Fruit fly (Drosophila melanogaster): Measurements from ENCODE around the gene wus.

Gene wus

DNA sequence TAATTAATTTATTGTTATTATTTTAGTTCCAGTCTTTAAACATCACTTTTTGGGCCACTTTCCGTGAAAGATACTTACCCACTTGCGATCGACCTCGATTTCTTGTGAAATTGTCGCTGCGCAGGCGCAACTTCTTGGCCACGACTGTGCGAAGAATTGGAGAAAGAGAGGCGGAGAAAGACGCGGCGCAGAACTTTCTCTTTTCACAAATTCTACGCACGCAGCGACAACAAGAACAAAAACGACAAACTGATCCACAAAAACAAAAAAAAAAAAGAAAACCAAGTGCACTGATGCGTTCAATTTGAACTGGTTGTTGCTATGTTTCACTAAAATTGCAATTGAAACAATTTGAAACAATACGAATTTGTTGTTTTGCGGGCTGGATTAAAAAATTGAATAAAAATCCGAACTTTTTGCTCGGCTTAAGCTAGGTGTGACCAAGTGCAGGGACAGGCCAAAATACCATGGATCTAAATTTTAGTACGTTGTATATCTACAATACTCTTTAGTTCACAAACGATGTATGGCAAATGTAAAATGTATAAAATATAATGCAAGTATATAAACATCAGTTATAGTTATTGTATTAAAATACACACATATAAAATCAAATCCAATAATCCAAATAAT lies at the start of gene wus:
TSS of gene wus (minus strand) at position 448 of the 633 bp plus-strand sequence.
- TF ChIP-seq CG17801 (GFP tag; optimal IDR thresholded peaks at IDR 0.05; ENCODE audit: partially characterized antibody): no peak

DNA sequence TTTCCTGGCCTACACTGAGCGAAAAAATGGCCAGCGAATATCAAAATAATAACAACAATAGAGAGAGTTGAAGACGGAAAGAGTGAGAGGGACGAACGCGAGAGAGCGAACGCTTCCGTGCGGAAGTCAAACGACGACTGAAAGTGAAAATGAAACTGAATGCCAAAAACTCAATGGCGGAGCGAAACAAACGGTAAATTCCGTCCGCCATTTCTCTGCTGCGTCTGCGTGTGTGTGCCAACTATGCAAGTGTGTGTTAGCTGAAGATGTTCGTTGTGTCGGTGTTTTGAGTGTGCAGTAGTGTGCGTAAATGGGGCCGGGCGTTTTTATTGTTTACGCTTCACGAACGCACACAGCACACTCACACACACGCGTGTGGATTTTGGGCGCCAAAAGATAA lies 46.3 kb upstream of the wus start:
- no peak for TF ChIP-seq CG17801 (GFP tag; optimal IDR thresholded peaks at IDR 0.05; ENCODE audit: partially characterized antibody)

DNA sequence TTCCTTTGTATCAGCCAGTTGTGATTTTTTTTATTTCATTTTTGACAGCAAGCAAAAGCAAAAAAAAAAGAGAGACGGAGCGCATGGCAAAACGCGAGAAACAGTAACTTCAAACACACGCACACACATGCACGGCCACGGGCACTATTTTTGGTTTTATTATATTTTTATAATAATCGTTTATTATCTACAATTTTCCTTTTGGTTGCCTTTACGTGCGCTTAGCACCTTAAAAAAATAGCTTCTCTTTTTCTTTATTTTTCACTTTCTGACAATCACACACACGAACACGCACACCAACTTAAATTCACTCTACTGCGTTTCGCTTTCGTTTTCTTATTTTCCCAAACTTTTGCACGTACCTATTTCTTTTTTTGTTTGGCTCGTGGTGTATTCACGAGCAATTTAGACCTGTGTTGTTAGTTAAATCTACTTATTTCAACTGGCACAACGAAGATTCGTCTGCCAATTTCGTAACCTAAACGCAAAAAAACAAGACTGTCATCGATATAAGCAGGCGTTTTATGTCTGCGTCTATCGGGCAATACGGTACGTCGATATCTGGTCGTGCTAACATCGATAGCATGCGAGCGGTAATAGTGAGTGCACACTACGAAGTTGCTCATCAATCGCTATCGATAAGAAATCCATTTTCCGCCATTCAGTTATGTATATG lies 27.6 kb upstream of the wus start, which contains the start of gene Ubr1:
TSS of gene Ubr1 (minus strand) at position 532 of the 676 bp plus-strand sequence.
- TF ChIP-seq CG17801 (GFP tag; optimal IDR thresholded peaks at IDR 0.05; ENCODE audit: partially characterized antibody): peak; percentile 81

DNA sequence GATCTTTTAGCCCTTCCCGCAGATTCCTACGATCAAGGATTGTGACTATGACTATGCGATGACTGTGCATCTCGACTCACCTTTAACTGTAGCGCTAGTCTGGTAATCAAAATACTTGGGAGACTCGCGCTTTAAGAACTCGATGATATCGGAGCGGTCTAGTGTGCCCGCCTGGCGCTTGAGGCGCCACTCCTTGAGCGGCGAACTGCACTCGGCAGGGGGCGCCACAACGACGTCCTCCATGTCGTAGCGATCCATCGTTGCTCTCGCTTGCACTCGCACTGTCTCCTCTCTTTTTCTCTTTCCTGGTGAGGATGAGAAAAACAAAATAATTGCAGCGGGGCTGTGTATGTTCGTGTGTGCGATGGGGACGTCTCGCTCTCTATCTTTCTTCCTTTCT lies 26.7 kb upstream of the wus start:
- TF ChIP-seq CG17801 (GFP tag; optimal IDR thresholded peaks at IDR 0.05; ENCODE audit: partially characterized antibody): no peak

DNA sequence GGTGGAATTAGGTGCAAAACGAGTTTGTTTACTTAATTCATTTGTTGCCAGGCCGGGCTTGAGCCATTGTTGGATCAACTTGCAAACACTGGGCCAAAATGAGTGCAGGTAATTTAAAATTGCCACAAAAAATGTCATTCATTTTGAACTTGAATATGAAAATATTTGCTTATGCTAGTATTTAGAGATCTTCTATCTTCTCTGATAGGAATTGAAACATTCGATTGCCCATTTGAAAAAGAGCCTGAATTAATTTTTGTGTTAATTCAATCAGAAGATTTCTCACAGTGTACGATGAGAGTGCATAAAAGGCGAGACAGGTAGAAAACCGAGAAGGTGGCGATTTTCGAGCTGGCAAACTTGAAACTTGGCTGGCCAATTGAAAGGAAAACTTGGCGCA lies 25.9 kb upstream of the wus start:
- peak; percentile 47 for TF ChIP-seq CG17801 (GFP tag; optimal IDR thresholded peaks at IDR 0.05; ENCODE audit: partially characterized antibody)

DNA sequence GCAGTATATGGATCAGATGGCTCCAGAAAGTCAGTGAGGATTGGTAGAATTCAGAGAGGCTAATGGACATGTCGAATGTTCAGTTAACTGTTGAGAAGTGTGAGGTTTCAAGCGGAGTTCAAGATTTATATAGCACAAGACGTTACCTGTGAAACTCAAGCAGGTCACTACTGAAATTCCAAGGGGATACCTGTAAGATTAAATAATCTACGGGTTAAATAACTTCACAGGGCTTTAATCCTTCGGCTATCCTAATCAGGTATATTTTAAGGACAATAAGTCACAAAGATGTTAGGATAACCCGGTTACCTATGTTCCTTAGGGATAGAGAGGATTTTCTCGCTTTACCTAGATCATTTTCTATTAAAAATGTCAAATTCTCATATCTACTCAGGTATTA lies 7.7 kb upstream of the wus start, which contains the start of gene CG13000:
TSS of gene CG13000 (minus strand) at position 101 of the 400 bp plus-strand sequence.
- TF ChIP-seq CG17801 (GFP tag; optimal IDR thresholded peaks at IDR 0.05; ENCODE audit: partially characterized antibody): no peak

DNA sequence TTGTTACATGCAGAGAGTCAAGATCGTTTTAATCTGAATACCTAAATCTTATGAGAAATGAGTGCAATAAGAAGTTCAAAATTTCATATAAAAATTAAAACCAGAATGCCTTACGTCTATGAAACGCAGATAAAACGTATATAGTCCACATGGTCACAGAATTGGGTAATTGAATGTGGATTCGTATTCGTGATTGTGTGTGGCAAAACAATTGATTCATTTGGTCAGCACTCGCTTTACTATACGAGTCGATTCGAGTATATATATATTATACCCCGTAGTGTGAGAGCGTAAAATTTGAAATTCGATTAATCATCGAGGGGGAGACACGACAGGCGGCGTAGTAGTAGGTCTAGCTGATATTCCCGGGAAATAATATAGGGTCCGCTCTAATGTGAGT lies 5.9 kb upstream of the wus start:
- TF ChIP-seq CG17801 (GFP tag; optimal IDR thresholded peaks at IDR 0.05; ENCODE audit: partially characterized antibody): no peak

DNA sequence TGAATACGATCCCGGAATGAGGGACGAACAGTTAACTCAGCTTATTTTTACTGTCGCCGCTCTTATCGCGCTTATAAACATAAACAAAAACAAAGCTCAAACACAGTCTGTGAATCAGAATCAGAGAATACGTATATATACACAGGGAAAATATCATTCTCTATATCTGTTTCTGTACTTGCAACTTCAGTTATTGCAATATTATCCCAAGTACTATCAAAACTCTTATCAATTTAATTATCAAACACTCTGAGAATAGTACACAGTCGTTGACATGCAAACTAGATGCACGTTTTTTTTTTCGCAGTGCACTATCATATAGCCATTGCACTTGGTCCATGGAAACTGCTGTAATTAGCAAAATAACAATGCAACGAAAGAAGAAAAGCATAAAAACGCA lies 4.7 kb upstream of the wus start:
- TF ChIP-seq CG17801 (GFP tag; optimal IDR thresholded peaks at IDR 0.05; ENCODE audit: partially characterized antibody): peak; percentile 74

DNA sequence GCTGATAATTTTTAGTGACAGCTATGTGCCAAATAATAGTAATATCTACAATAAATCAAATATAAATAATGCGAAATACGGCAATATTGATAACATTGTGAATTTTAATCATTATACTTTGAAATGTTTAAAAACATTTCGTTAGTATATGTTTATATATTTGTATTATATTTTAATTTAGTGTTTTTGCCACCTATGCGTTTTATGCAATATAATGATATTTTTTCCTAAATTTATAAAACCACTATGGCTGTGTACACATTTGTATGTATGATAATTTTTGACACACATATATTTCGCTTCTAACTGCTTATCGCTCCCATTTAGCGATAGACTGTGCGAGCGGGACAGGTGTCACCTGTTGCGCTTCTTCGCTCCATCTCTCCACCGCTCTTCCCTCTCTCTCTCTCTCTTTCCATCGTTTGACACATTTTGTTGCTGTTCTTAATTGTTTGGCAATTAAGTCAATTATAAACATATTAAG lies 3.4 kb upstream of the wus start:
- peak; percentile 50 for TF ChIP-seq CG17801 (GFP tag; optimal IDR thresholded peaks at IDR 0.05; ENCODE audit: partially characterized antibody)

DNA sequence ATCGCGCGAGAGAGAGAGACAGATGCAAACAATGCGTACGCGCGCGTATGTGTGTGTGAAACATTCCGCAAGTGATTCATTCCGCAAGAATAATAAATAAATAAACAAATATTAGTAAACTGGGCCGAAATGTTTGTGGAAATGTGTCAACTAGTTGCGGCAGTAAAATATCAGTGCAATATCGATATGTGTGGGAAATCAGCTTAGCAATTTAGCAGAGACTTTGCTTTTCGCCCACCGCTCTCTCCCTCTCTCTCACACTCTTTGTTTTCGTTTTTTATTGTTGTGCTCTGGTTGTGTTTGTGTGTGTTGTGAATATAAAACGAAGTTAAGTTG lies 2.8 kb upstream of the wus start:
- no peak for TF ChIP-seq CG17801 (GFP tag; optimal IDR thresholded peaks at IDR 0.05; ENCODE audit: partially characterized antibody)

DNA sequence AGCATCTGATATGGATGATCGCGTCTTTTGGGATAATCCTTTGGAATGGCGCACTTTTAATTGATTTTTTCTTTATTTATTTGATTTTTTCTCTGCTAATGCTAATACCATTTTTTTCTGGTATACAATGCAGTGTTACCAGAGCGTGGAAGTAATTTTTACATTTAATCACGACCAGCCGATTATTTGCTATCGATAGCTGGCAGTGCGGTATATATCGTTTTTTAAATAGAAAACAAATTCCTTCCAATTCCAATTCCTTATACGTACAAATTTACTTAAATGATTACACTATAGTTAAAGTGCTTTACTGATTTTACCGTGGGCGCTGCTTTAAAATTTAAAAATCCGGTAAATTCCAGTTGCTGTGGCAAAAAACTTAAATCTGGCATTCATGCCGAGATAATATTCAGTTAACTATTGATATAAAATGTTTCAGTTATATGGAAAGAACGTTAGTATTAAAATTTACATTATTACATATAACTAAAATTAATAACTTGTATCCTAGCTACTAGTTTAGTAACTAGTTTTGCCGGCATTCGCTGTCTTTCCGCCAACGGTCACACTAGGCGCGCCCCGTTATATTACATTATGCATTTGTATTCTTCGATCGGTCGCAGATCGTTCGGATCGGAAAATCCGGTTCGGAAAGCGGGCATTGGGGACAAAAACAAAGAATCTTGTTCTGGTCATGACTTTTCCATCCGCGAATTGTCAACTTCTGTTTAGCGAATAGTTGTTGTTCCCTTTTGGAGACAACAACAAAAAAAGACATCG lies 2.3 kb upstream of the wus start, which contains the start of the genes CG13001 and RhoGAP15B:
TSS of gene CG13001 (minus strand) at position 137 of the 780 bp plus-strand sequence.
TSS of gene RhoGAP15B (plus strand) at position 556 of the 780 bp plus-strand sequence.
- peak; percentile 65 for TF ChIP-seq CG17801 (GFP tag; optimal IDR thresholded peaks at IDR 0.05; ENCODE audit: partially characterized antibody)

DNA sequence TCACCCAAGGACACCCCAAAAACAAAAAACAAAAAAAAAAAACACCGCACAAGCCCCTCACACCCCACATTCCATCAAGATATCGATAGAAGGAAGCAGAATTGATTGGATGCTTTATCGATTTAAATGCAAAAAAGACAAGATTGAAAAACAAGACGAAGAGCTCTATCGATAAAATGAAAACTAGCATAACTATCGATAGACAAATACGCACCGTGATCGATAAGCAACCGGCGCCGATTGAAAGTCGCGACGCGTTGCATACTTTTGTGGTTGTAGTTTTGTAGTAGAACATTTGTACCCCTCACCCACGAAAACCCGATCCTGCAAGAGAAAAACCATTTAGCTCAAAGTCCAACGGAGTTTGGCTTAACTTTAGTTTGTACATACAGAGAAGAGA lies 4.0 kb downstream of the wus start:
- no peak for TF ChIP-seq CG17801 (GFP tag; optimal IDR thresholded peaks at IDR 0.05; ENCODE audit: partially characterized antibody)

DNA sequence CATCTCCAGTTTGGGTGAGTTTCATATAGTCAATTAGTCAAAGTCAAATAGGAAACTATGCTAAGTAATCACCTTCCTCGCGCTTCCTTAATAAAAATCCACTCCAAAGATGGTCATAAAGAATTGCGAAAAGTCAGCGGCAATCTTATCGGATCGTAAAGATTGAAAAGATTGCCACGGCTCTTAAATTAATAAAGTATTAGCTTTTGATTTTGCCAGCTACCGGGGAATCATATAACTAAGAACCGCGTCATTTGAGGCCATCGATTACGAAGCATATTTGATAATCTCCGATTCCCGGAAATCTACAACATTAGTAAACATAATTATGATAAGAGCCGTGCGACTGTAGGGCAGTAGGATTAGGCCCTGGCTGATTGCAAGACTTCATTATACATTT lies 6.2 kb downstream of the wus start:
- no peak for TF ChIP-seq CG17801 (GFP tag; optimal IDR thresholded peaks at IDR 0.05; ENCODE audit: partially characterized antibody)

DNA sequence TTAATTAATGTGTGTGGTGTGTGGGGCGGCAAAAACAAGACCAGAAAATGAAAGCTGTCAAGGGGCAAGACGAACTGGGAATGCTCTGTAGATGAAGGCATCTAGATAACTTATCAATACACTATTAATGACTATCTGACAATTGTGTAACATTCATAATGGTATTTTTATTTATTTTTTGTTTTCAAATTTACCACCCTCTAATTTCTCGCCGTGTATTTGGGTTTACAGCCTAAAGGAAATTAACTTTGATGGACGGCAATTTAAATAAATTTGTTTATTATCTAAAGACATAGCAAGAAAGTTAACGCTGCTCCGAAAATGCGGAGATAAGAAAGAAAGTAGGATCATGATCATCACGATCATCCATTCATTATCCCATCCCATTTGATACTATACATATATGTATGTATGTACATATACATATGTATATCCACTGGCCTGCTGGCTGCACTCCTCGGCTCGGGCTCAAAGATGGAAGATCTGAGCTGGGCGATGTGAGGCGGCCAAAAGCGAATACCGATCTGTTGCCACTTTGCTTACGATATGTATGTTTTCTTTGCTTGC lies 7.8 kb downstream of the wus start:
- TF ChIP-seq CG17801 (GFP tag; optimal IDR thresholded peaks at IDR 0.05; ENCODE audit: partially characterized antibody): no peak
